Fruit fly (Drosophila melanogaster): ENCODE results near the gene CG18476.

Gene CG18476

DNA sequence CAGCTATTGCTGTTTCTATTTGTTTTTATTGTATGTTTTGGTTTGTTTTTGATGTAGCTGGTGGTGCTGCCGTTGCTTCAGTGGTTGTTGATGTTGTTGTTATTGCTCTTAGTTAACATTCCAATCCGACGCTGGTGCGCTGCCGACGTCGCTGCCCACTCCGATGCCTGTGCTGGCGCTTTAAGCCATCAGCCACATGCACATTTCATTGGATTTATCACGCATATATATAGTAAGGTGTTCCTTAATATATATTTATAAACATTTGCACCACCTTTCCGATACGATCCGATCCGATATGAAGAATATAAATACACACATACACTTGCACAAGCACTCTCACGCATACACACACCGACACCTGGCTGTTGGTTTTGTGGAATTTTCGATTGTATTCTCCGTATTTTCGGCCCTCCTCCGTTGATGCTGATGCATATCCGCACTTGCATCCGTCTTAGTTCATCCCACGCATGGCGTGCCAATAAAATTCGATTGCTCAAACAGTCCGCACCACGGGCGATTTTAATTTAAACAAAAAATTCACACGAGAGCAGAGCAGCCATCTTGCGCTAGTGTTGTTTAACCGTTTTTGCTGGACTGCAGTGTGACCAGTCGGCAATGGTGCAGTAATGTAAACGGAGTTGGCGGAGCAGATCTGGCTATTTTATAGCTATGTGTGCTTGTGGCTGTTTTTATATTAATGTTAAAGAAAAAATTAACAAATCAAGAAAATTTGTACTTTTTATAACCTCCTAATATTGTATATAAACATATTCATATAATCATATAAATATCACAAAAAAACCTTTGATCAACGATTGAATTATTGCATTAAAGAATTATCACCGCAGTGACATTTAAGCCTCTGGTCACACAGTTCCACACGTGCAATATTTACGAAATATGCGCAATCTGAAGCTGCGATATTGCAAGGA lies 27.5 kb downstream of the CG18476 start, which contains the start of the genes Csk and Elp1 (continued):
- peak; percentile 22 for TF ChIP-seq Nf-YB (GFP tag; optimal IDR thresholded peaks at IDR 0.05)
- peak; percentile 47 for TF ChIP-seq CG13296 (GFP tag; optimal IDR thresholded peaks at IDR 0.05)
- peak; percentile 30; the same call in 1 of the 2 replicates for TF ChIP-seq Dref (GFP tag; IDR thresholded peaks at IDR 0.05)
- no peak for TF ChIP-seq vfl (GFP tag; optimal IDR thresholded peaks at IDR 0.05)
- peak; percentile 33 for TF ChIP-seq Fer2 (tag; optimal IDR thresholded peaks at IDR 0.05)
- no peak for TF ChIP-seq hb (GFP tag; IDR thresholded peaks at IDR 0.05; ENCODE audit: partially characterized antibody)
- TF ChIP-seq lola (GFP tag; optimal IDR thresholded peaks at IDR 0.05): peak in 1 of 3 experiments; percentile 63
- no peak for TF ChIP-seq ac (GFP tag; optimal IDR thresholded peaks at IDR 0.05)
- 0 out of 3 replicates have a peak, but pooled peaks have one; percentile 29 for TF ChIP-seq croc (GFP tag; conservative IDR thresholded peaks at IDR 0.05)
- peak; percentile 66 for TF ChIP-seq bcd (GFP tag; optimal IDR thresholded peaks at IDR 0.05)
- no peak for TF ChIP-seq stc (GFP tag; IDR thresholded peaks at IDR 0.05)
- no peak for TF ChIP-seq CG5180 (GFP tag; optimal IDR thresholded peaks at IDR 0.05)
- peak; percentile 56; the same call in 1 of the 2 replicates for TF ChIP-seq NFAT (GFP tag; IDR thresholded peaks at IDR 0.05)
- peak; percentile 52 for TF ChIP-seq CG10209 (GFP tag; optimal IDR thresholded peaks at IDR 0.05)
- TF ChIP-seq esg (GFP tag; conservative IDR thresholded peaks at IDR 0.05): no peak
- no peak for TF ChIP-seq nerfin-2 (GFP tag; IDR thresholded peaks at IDR 0.05; ENCODE audit: partially characterized antibody)
- TF ChIP-seq Sox102F (GFP tag; optimal IDR thresholded peaks at IDR 0.05): peak; percentile 21
- peak; percentile 37; the same call in 1 of the 2 replicates for TF ChIP-seq inv (GFP tag; IDR thresholded peaks at IDR 0.05; ENCODE audit: partially characterized antibody)
- peak; percentile 12 for TF ChIP-seq CG17912 (GFP tag; optimal IDR thresholded peaks at IDR 0.05)
- peak; percentile 54 for TF ChIP-seq CG1603 (tag; optimal IDR thresholded peaks at IDR 0.05)
- peak; percentile 16 for TF ChIP-seq exex (tag; optimal IDR thresholded peaks at IDR 0.05)
- peak; percentile 18; the same call in 1 of the 2 replicates for TF ChIP-seq chm (GFP tag; IDR thresholded peaks at IDR 0.05)
- TF ChIP-seq Vsx1 (GFP tag; optimal IDR thresholded peaks at IDR 0.05): peak; percentile 20
- TF ChIP-seq CG6654 (GFP tag; optimal IDR thresholded peaks at IDR 0.05): no peak
- no peak for TF ChIP-seq usp (GFP tag; optimal IDR thresholded peaks at IDR 0.05)
- no peak for TF ChIP-seq CG6854 (GFP tag; optimal IDR thresholded peaks at IDR 0.05)
- no peak for TF ChIP-seq Hr78 (GFP tag; optimal IDR thresholded peaks at IDR 0.05)
- TF ChIP-seq org-1 (GFP tag; optimal IDR thresholded peaks at IDR 0.05): no peak
- TF ChIP-seq gsb-n (tag; optimal IDR thresholded peaks at IDR 0.05): peak; percentile 43
- TF ChIP-seq Dp (GFP tag; optimal IDR thresholded peaks at IDR 0.05): peak; percentile 38
- TF ChIP-seq unc-4 (GFP tag; IDR thresholded peaks at IDR 0.05; ENCODE audit: partially characterized antibody): 0 out of 2 replicates have a peak, but pooled peaks have one; percentile 13
- no peak for TF ChIP-seq Doc2 (GFP tag; IDR thresholded peaks at IDR 0.05)
- peak; percentile 49 for TF ChIP-seq B-H2 (GFP tag; optimal IDR thresholded peaks at IDR 0.05)
- peak; percentile 48 for TF ChIP-seq Bdp1 (GFP tag; optimal IDR thresholded peaks at IDR 0.05)
- no peak for TF ChIP-seq sima (GFP tag; optimal IDR thresholded peaks at IDR 0.05)
- TF ChIP-seq dan (GFP tag; IDR thresholded peaks at IDR 0.05): no peak
- no peak for TF ChIP-seq Hr39 (optimal IDR thresholded peaks at IDR 0.05)
- TF ChIP-seq emc (GFP tag; optimal IDR thresholded peaks at IDR 0.05): no peak
- no peak for TF ChIP-seq CG6689 (GFP tag; IDR thresholded peaks at IDR 0.05)
- TF ChIP-seq Ptx1 (GFP tag; IDR thresholded peaks at IDR 0.05): peak; percentile 45
- TF ChIP-seq seq (GFP tag; IDR thresholded peaks at IDR 0.05): 0 out of 2 replicates have a peak, but pooled peaks have one; percentile 15
- TF ChIP-seq CG18599 (GFP tag; optimal IDR thresholded peaks at IDR 0.05): peak; percentile 63
- TF ChIP-seq CG14965 (GFP tag; optimal IDR thresholded peaks at IDR 0.05; ENCODE audit: borderline replicate concordance): no peak
- TF ChIP-seq Bgb (GFP tag; IDR thresholded peaks at IDR 0.05; ENCODE audit: partially characterized antibody): peak; percentile 30; the same call in 1 of the 2 replicates
- TF ChIP-seq h (optimal IDR thresholded peaks at IDR 0.05): no peak
- TF ChIP-seq CG4854 (GFP tag; optimal IDR thresholded peaks at IDR 0.05): peak; percentile 16
- no peak for TF ChIP-seq so (GFP tag; IDR thresholded peaks at IDR 0.05)
